Worm (Caenorhabditis elegans): ENCODE data around the gene T08G2.2.

DNA sequence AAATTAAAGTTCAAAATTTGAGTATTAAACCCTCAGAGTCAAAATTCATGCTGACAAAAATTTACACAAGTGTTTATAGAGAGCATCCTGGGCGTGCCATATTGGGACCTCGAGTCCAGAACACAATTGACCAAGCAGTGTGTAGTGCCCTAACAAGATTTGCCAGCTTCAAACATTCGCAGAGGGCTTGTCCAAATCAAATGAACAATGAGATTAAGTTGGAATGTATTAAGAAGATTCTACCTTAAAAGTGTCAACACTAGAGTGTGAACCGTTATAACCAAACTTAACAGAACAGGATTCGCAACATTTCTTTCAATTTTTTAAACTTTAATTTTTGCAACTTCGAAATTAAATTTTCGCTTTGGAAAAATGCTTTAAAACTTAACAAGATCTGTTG is 38.8 kb downstream of the T08G2.2 start:
- TF ChIP-seq nhr-11 (tag; optimal IDR thresholded peaks at IDR 0.05) (no peak), elt-1 (tag; optimal IDR thresholded peaks at IDR 0.05) (no peak), ztf-11 (tag; optimal IDR thresholded peaks at IDR 0.05) (no peak), hmg-11 (tag; optimal IDR thresholded peaks at IDR 0.05) (no peak), R02D3.7 (tag; optimal IDR thresholded peaks at IDR 0.05) (no peak), ceh-28 (tag; optimal IDR thresholded peaks at IDR 0.05) (no peak), aly-2 (tag; optimal IDR thresholded peaks at IDR 0.05) (no peak), pqm-1 (tag; optimal IDR thresholded peaks at IDR 0.05) (no peak), ZK546.5 (tag; optimal IDR thresholded peaks at IDR 0.05) (no peak), ama-1 (optimal IDR thresholded peaks at IDR 0.05) (no peak), pha-4 (tag; optimal IDR thresholded peaks at IDR 0.05) (no peak), zag-1 (tag; optimal IDR thresholded peaks at IDR 0.05) (no peak), mdl-1 (tag; optimal IDR thresholded peaks at IDR 0.05) (no peak)
